Worm (Caenorhabditis elegans): ENCODE results near the gene K03B4.6.
A peak's percentile ranks its signal among the peaks of the same experiment; 100 is the strongest.

Gene K03B4.6

DNA sequence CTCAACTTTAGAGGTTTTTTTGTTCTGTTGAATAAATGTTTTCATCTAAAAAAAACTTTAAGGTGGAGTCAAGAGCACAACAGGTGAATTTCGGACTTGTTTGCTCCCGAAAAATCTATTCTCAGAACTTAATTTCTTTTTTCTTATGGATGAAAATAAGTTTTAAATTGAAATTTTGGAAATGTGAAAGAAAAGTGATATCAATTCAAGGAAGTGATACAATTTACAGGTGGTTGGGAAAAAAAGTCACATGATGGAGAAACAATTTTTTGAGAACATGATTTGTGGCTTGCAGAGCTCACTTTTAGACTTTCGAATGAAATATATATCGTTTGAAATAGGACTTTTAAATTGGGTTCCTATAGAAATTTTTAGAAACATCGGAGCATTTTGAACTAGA is 31.7 kb upstream of the K03B4.6 start:
- TF ChIP-seq nhr-237 (tag; optimal IDR thresholded peaks at IDR 0.05) (no peak), nhr-28 (tag; optimal IDR thresholded peaks at IDR 0.05) (no peak), snpc-4 (tag; optimal IDR thresholded peaks at IDR 0.05) (no peak), ztf-11 (tag; optimal IDR thresholded peaks at IDR 0.05) (no peak)

DNA sequence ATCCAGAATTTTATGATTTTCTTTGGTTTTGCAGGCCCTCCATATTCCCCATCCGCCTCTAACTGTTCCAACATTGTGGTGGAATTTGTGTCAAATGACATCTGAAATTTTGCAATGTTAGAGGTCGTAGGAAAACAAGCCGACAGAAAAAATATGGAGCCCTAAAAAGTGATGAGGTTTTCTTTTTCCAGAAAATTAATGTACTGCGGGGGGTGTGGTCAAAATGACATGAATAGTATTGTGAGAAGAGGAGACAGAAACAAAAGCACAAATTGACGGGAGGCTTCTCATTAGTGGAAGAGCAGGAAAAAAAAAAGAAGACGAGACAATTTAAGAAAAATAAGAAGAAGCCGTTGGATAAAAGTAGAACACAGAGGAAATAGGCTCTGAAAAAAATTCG is 24.2 kb upstream of the K03B4.6 start, which contains the start of gene ZC266.1:
ZC266.1 (minus strand) TSS at position 101 of the 400 bp plus-strand sequence.
- TF ChIP-seq ceh-83 (GFP tag; optimal IDR thresholded peaks at IDR 0.05) (no peak), ceh-43 (GFP tag; optimal IDR thresholded peaks at IDR 0.05) (no peak), lsy-2 (tag; optimal IDR thresholded peaks at IDR 0.05) (no peak), drap-1 (GFP tag; optimal IDR thresholded peaks at IDR 0.05) (no peak), tbx-8 (GFP tag; optimal IDR thresholded peaks at IDR 0.05) (no peak), pha-4 (tag; optimal IDR thresholded peaks at IDR 0.05) (no peak), ces-1 (GFP tag; optimal IDR thresholded peaks at IDR 0.05) (no peak), nhr-76 (tag; optimal IDR thresholded peaks at IDR 0.05) (no peak), M03D4.4 (tag; optimal IDR thresholded peaks at IDR 0.05) (no peak), unc-120 (tag; optimal IDR thresholded peaks at IDR 0.05; ENCODE audit: poor library complexity, severe bottlenecking) (no peak), lin-13 (tag; optimal IDR thresholded peaks at IDR 0.05) (no peak), nhr-237 (tag; optimal IDR thresholded peaks at IDR 0.05) (no peak), mep-1 (tag; optimal IDR thresholded peaks at IDR 0.05) (no peak), elt-1 (tag; optimal IDR thresholded peaks at IDR 0.05; ENCODE audit: borderline replicate concordance, insufficient read depth) (no peak), ztf-11 (tag; optimal IDR thresholded peaks at IDR 0.05) (no peak), lin-32 (GFP tag; optimal IDR thresholded peaks at IDR 0.05) (no peak)

DNA sequence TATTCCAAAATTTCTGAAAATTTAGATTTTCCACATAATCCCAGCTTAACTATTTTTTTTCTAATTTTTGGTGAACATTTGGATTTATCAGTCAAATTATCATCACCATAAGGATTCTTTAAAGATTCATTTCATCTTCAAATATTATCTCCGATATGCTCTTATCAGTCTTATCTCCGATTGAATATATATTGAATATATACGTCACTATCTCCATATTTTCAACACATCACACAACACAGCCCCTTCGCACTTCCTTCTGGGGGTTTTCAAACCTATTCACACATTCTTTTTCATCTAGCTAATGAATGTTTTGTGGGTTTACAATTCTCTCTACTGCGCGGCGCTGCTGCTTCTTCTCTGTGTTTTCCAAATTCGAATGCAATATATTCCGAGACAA is 22.7 kb upstream of the K03B4.6 start:
- TF ChIP-seq elt-1 (tag; optimal IDR thresholded peaks at IDR 0.05; ENCODE audit: borderline replicate concordance, insufficient read depth): peak; percentile 52
- no peak for TF ChIP-seq bed-3 (GFP tag; optimal IDR thresholded peaks at IDR 0.05)
- peak; percentile 82 for TF ChIP-seq elt-3 (tag; optimal IDR thresholded peaks at IDR 0.05)
- TF ChIP-seq unc-39 (tag; optimal IDR thresholded peaks at IDR 0.05): no peak
- no peak for TF ChIP-seq lin-32 (GFP tag; optimal IDR thresholded peaks at IDR 0.05)

DNA sequence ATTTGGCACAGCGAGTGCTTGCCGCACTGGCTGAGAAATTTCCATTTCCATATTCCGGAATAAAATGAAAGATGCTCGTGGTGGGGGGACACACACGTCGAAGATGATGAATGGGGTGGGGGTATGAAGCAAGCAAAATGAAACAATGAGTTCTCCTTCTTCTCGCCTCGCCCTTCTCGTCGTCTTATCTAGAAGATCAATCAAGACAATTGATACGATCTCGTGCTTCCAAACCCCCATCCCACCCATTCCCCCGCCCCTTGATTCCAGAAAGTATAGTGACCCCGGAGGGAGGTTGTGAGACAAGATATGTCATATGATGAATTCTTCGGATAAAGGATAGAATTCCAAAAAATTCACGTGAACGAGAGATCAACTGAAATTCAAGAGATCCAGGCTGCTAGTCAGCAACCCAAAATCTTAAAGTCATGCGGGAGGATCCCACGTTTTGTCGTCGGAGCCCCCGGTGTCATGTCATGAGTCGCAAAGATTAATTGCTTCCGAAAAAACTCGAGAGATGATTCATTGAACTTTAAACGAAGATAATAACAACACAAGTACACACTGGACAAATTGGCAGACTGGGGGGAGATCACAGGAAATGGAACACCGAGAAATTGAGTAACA is 18.6 kb upstream of the K03B4.6 start:
- TF ChIP-seq elt-1 (tag; optimal IDR thresholded peaks at IDR 0.05; ENCODE audit: borderline replicate concordance, insufficient read depth): peak; percentile 92
- TF ChIP-seq nhr-12 (tag; optimal IDR thresholded peaks at IDR 0.05): no peak

DNA sequence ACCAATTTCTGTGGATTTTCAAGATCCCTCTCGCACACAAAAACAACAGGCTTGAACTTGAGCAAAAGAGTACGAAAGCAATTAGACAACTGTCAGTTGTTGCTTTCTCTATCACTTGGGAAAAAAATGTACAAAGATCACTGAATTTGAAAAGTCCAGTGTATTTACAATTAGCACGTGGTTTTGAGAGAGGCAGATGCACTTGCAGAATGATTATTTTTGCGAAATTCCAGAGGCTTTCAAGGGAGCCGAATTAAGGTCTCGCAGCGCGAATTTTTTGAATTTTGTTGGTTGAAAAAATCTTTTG is 17.2 kb upstream of the K03B4.6 start:
- TF ChIP-seq pha-4 (tag; optimal IDR thresholded peaks at IDR 0.05): no peak
- peak; percentile 43 for TF ChIP-seq hlh-1 (tag; optimal IDR thresholded peaks at IDR 0.05)

DNA sequence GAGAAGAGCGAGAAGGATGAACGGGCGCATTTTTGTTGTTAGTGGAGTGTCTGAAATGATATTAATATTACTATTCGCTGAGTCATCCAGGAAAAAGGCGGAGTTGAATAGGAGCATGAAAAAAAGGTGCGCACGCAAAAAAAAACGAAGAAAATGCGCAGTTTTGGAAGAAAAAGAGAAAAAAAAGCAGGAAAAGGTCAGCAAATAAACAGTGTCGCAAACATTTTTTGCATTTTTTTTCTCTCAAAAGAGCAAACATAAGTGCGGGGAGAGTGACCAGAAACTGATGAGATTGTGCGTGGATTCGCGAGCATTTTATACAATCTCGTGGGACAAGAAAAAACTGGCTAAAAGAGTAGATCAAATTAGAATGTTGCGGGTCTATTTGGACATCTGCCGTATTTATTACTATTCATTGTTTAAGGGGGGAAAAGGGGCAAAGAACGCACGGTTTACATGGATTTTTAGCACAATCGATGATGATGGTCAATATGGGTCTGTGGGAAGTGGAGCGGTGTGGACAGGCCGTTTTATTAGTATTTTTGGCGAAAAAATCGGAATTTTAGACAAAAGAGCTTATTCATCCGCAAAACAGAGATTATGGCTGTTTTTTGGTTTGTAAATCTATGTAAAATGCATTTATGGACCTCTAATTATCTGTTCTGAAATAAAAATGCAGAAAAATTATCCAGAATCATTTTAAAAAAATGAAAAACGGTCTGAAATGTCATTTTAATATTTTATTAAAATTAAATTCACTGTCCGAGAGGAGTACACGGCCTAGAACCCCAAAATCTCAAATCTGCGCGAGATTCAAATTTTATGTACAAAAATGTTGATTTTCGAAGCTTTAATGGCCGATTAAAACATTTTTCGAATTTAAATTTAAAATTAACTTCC is 16.6 kb upstream of the K03B4.6 start, which contains the start of gene cpg-8:
cpg-8 (minus strand) TSS at position 51 of the 900 bp plus-strand sequence.
- TF ChIP-seq blmp-1 (tag; optimal IDR thresholded peaks at IDR 0.05) (no peak), lin-32 (GFP tag; optimal IDR thresholded peaks at IDR 0.05) (no peak), ceh-39 (tag; optimal IDR thresholded peaks at IDR 0.05) (no peak), ces-1 (GFP tag; optimal IDR thresholded peaks at IDR 0.05) (no peak)

DNA sequence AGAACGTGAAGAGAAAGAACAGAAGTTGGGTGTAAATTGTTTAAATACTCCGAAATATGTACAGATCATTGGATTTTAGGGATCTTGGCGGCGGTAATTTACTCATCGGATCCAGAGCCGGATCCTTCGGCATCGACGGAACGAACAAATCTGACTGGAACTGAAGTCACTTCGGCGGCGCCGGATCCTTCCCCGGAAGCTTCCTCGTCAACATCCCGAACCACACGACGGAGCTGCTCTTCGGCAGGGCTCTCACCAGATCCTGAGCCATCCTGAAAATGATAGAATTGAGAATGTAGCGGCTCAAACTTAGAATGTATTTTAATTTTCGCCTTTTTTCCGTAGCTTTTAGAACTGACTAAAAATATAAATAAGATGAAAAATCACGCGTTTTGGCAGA is 15.7 kb upstream of the K03B4.6 start:
- no peak for TF ChIP-seq snpc-4 (tag; optimal IDR thresholded peaks at IDR 0.05)
- no peak for TF ChIP-seq ceh-43 (GFP tag; optimal IDR thresholded peaks at IDR 0.05)
- no peak for TF ChIP-seq hlh-1 (tag; optimal IDR thresholded peaks at IDR 0.05)
- no peak for TF ChIP-seq nhr-237 (tag; optimal IDR thresholded peaks at IDR 0.05)
- TF ChIP-seq M03D4.4 (tag; optimal IDR thresholded peaks at IDR 0.05): no peak
- no peak for TF ChIP-seq flh-1 (GFP tag; optimal IDR thresholded peaks at IDR 0.05)
- no peak for TF ChIP-seq ceh-39 (tag; optimal IDR thresholded peaks at IDR 0.05)
- TF ChIP-seq sem-2 (GFP tag; optimal IDR thresholded peaks at IDR 0.05): no peak
- TF ChIP-seq nhr-76 (tag; optimal IDR thresholded peaks at IDR 0.05): no peak
